Worm (Caenorhabditis elegans): ENCODE results near the gene F59B10.4.

The F59B10.4 gene

DNA sequence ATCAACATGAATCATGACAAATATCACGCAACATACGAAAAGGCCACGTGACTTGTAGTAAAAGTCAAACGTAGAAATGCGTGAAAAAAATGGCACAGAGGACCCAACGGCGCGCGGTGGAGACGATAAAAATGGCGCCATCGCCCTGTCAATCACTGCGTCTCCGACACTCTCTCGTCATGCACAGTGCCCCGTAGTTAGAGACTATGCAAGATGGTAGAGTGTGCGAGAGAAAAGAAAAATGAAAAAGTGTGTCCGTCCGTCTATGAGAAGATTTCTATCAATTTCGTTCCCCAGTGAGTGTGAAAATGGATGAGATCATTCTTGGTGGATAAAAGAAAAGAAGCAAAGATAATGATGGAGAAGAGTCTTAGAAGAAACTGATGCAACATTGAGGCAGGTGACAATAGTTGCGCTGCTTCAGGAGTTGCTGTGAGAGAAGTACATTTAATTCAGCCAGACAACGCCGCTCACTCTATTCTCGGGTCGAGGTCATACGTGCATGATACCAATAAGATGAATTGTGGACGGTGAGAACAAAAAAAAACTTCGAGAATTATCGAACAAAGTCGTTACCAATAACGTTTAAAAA, 36.7 kb upstream of the F59B10.4 start (continued):
- TF ChIP-seq gei-17 (GFP tag; optimal IDR thresholded peaks at IDR 0.05) (peak; percentile 15), madf-8 (GFP tag; conservative IDR thresholded peaks at IDR 0.05) (no peak), pha-4 (tag; optimal IDR thresholded peaks at IDR 0.05) (peak; percentile 51), chd-7 (tag; optimal IDR thresholded peaks at IDR 0.05) (peak; percentile 80), F55B11.4 (tag; optimal IDR thresholded peaks at IDR 0.05; ENCODE audit: borderline replicate concordance, insufficient read depth) (no peak), hlh-12 (tag; optimal IDR thresholded peaks at IDR 0.05) (no peak), cebp-2 (GFP tag; IDR thresholded peaks at IDR 0.05) (no peak), ama-1 (optimal IDR thresholded peaks at IDR 0.05) (peak; percentile 79), ama-1 (GFP tag; optimal IDR thresholded peaks at IDR 0.05) (no peak), ceh-40 (GFP tag; IDR thresholded peaks at IDR 0.05) (no peak), atf-7 (tag; optimal IDR thresholded peaks at IDR 0.05) (peak; percentile 30), F57C9.4 (tag; optimal IDR thresholded peaks at IDR 0.05) (no peak), sptf-2 (GFP tag; optimal IDR thresholded peaks at IDR 0.05) (no peak), tbp1 (GFP tag; optimal IDR thresholded peaks at IDR 0.05) (peak; percentile 55), B0019.2 (GFP tag; conservative IDR thresholded peaks at IDR 0.05) (no peak), rpc-1 (optimal IDR thresholded peaks at IDR 0.05) (no peak), rpc-1 (tag; optimal IDR thresholded peaks at IDR 0.05) (no peak), xnd-1 (tag; optimal IDR thresholded peaks at IDR 0.05) (no peak), F49E8.2 (tag; optimal IDR thresholded peaks at IDR 0.05; ENCODE audit: insufficient read depth) (no peak), mes-4 (tag; optimal IDR thresholded peaks at IDR 0.05) (no peak), nhr-80 (tag; optimal IDR thresholded peaks at IDR 0.05) (peak; percentile 72), die-1 (tag; optimal IDR thresholded peaks at IDR 0.05) (no peak), egl-44 (GFP tag; IDR thresholded peaks at IDR 0.05) (no peak), ztf-6 (GFP tag; IDR thresholded peaks at IDR 0.05) (no peak), ceh-79 (tag; optimal IDR thresholded peaks at IDR 0.05) (no peak), Y67H2A.10 (GFP tag; conservative IDR thresholded peaks at IDR 0.05) (no peak), C06A6.2 (GFP tag; conservative IDR thresholded peaks at IDR 0.05) (no peak; the same call in 1 of the 2 replicates), mcd-1 (GFP tag; IDR thresholded peaks at IDR 0.05) (peak; percentile 53), madf-3 (GFP tag; IDR thresholded peaks at IDR 0.05) (no peak), athp-1 (tag; optimal IDR thresholded peaks at IDR 0.05) (no peak), snpc-1.1 (tag; optimal IDR thresholded peaks at IDR 0.05; ENCODE audit: insufficient read depth) (no peak), K12H6.12 (tag; optimal IDR thresholded peaks at IDR 0.05) (peak; percentile 16), nfya-2 (GFP tag; IDR thresholded peaks at IDR 0.05) (no peak)

ce11 chrII:10554972-10555371, 36.1 kb upstream of the F59B10.4 start, which contains the start of gene mnk-1:
Gene mnk-1, minus strand, starts transcription at chrII:10555044.
- TF ChIP-seq cebp-1 (GFP tag; IDR thresholded peaks at IDR 0.05) (no peak), cebp-1 (tag; optimal IDR thresholded peaks at IDR 0.05) (peak; percentile 63), pha-4 (tag; optimal IDR thresholded peaks at IDR 0.05) (no peak)

DNA sequence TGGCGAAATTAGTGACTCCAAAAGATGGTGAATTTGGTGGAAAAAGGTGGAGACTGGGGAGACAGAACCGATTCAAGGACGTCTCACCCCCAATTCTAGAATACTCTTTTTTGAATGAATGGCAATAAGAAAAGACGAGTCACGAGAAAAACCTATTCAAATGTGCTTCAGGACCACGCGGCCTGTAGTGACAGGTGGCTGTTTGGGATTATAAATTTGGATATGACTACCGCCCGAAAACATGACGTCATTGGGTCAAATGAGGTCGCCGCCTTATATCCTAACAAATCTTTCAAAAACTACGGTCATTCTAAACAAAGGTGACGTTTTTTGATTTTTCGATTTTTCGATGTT, 35.1 kb upstream of the F59B10.4 start:
- TF ChIP-seq madf-3 (GFP tag; IDR thresholded peaks at IDR 0.05): peak; percentile 68; the same call in 1 of the 2 replicates
- TF ChIP-seq nfya-2 (GFP tag; IDR thresholded peaks at IDR 0.05): 0 out of 2 replicates have a peak, but pooled peaks have one; percentile 52
- TF ChIP-seq sea-2 (GFP tag; IDR thresholded peaks at IDR 0.05): no peak
- no peak for TF ChIP-seq gei-17 (GFP tag; optimal IDR thresholded peaks at IDR 0.05)
- TF ChIP-seq chd-7 (tag; optimal IDR thresholded peaks at IDR 0.05): peak; percentile 34
- no peak for TF ChIP-seq mcd-1 (GFP tag; IDR thresholded peaks at IDR 0.05)
- TF ChIP-seq Y53G8AR.9 (GFP tag; conservative IDR thresholded peaks at IDR 0.05): no peak
- TF ChIP-seq nfyb-1 (GFP tag; IDR thresholded peaks at IDR 0.05): 0 out of 2 replicates have a peak, but pooled peaks have one; percentile 15
- TF ChIP-seq atf-7 (tag; optimal IDR thresholded peaks at IDR 0.05): peak; percentile 57
- TF ChIP-seq him-1 (tag; optimal IDR thresholded peaks at IDR 0.05): no peak
- no peak for TF ChIP-seq lin-26 (GFP tag; IDR thresholded peaks at IDR 0.05)
- TF ChIP-seq C06A6.2 (GFP tag; conservative IDR thresholded peaks at IDR 0.05): peak; percentile 37; the same call in 1 of the 2 replicates
